Worm (Caenorhabditis elegans): ENCODE data around the gene sel-11.

sel-11 gene

ce11 chrV:11737333-11737732, 29.8 kb upstream of the sel-11 start:
- TF ChIP-seq snpc-4 (tag; optimal IDR thresholded peaks at IDR 0.05) (no peak), bed-3 (GFP tag; optimal IDR thresholded peaks at IDR 0.05) (no peak), unc-120 (tag; optimal IDR thresholded peaks at IDR 0.05; ENCODE audit: poor library complexity, severe bottlenecking) (no peak), M03D4.4 (tag; optimal IDR thresholded peaks at IDR 0.05) (no peak), ceh-39 (tag; optimal IDR thresholded peaks at IDR 0.05) (no peak), unc-39 (tag; optimal IDR thresholded peaks at IDR 0.05) (no peak), elt-3 (tag; optimal IDR thresholded peaks at IDR 0.05) (no peak), lsy-2 (tag; optimal IDR thresholded peaks at IDR 0.05) (no peak), tbx-8 (GFP tag; optimal IDR thresholded peaks at IDR 0.05) (no peak), ceh-43 (GFP tag; optimal IDR thresholded peaks at IDR 0.05) (no peak), ztf-11 (tag; optimal IDR thresholded peaks at IDR 0.05) (no peak), ceh-83 (GFP tag; optimal IDR thresholded peaks at IDR 0.05) (no peak), unc-62 (GFP tag; optimal IDR thresholded peaks at IDR 0.05) (no peak), flh-1 (GFP tag; optimal IDR thresholded peaks at IDR 0.05) (no peak), nhr-237 (tag; optimal IDR thresholded peaks at IDR 0.05) (no peak), blmp-1 (tag; optimal IDR thresholded peaks at IDR 0.05) (no peak), nhr-76 (tag; optimal IDR thresholded peaks at IDR 0.05) (no peak), mls-2 (tag; optimal IDR thresholded peaks at IDR 0.05) (no peak), nhr-12 (tag; optimal IDR thresholded peaks at IDR 0.05) (no peak), elt-1 (tag; optimal IDR thresholded peaks at IDR 0.05; ENCODE audit: borderline replicate concordance, insufficient read depth) (no peak)

- TF ChIP-seq lsy-2 (tag; optimal IDR thresholded peaks at IDR 0.05) (no peak), blmp-1 (tag; optimal IDR thresholded peaks at IDR 0.05) (no peak), ces-1 (GFP tag; optimal IDR thresholded peaks at IDR 0.05) (no peak), ceh-43 (GFP tag; optimal IDR thresholded peaks at IDR 0.05) (no peak), sptf-1 (tag; optimal IDR thresholded peaks at IDR 0.05) (no peak), hlh-1 (tag; optimal IDR thresholded peaks at IDR 0.05) (no peak), zip-8 (tag; optimal IDR thresholded peaks at IDR 0.05) (no peak), ztf-11 (tag; optimal IDR thresholded peaks at IDR 0.05) (no peak), nhr-237 (tag; optimal IDR thresholded peaks at IDR 0.05) (no peak), unc-62 (GFP tag; optimal IDR thresholded peaks at IDR 0.05) (no peak), lin-13 (tag; optimal IDR thresholded peaks at IDR 0.05) (no peak), elt-3 (tag; optimal IDR thresholded peaks at IDR 0.05) (no peak), elt-1 (tag; optimal IDR thresholded peaks at IDR 0.05; ENCODE audit: borderline replicate concordance, insufficient read depth) (no peak), ham-2 (GFP tag; optimal IDR thresholded peaks at IDR 0.05) (no peak)
Measured at ce11 chrV:11739820-11740219, 27.3 kb upstream of the sel-11 start, which contains the start of gene T04F3.1. T04F3.1 (plus strand) TSS chrV:11740065.

- TF ChIP-seq nhr-12 (tag; optimal IDR thresholded peaks at IDR 0.05) (no peak), ztf-11 (tag; optimal IDR thresholded peaks at IDR 0.05) (no peak), ceh-83 (GFP tag; optimal IDR thresholded peaks at IDR 0.05) (no peak), mep-1 (tag; optimal IDR thresholded peaks at IDR 0.05) (no peak), nhr-237 (tag; optimal IDR thresholded peaks at IDR 0.05) (no peak), nhr-28 (tag; optimal IDR thresholded peaks at IDR 0.05) (no peak), sem-2 (GFP tag; optimal IDR thresholded peaks at IDR 0.05) (no peak), ceh-39 (tag; optimal IDR thresholded peaks at IDR 0.05) (no peak), mab-5 (tag; optimal IDR thresholded peaks at IDR 0.05) (no peak), zip-8 (tag; optimal IDR thresholded peaks at IDR 0.05) (no peak), hlh-1 (tag; optimal IDR thresholded peaks at IDR 0.05) (no peak), bed-3 (GFP tag; optimal IDR thresholded peaks at IDR 0.05) (no peak)
Measured at ce11 chrV:11741078-11741477, 26.1 kb upstream of the sel-11 start.

- no peak for TF ChIP-seq ceh-83 (GFP tag; optimal IDR thresholded peaks at IDR 0.05)
- no peak for TF ChIP-seq drap-1 (GFP tag; optimal IDR thresholded peaks at IDR 0.05)
- no peak for TF ChIP-seq lin-13 (tag; optimal IDR thresholded peaks at IDR 0.05)
- no peak for TF ChIP-seq mls-2 (tag; optimal IDR thresholded peaks at IDR 0.05)
- no peak for TF ChIP-seq zip-8 (tag; optimal IDR thresholded peaks at IDR 0.05)
- TF ChIP-seq blmp-1 (tag; optimal IDR thresholded peaks at IDR 0.05) = no peak
- no peak for TF ChIP-seq ztf-11 (tag; optimal IDR thresholded peaks at IDR 0.05)
- TF ChIP-seq mab-5 (tag; optimal IDR thresholded peaks at IDR 0.05) = no peak
- no peak for TF ChIP-seq nhr-237 (tag; optimal IDR thresholded peaks at IDR 0.05)
- no peak for TF ChIP-seq sem-2 (GFP tag; optimal IDR thresholded peaks at IDR 0.05)
Measured at ce11 chrV:11751480-11751879, 15.6 kb upstream of the sel-11 start.

- TF ChIP-seq sptf-1 (tag; optimal IDR thresholded peaks at IDR 0.05) (no peak), nhr-237 (tag; optimal IDR thresholded peaks at IDR 0.05) (no peak), hlh-1 (tag; optimal IDR thresholded peaks at IDR 0.05) (no peak), sem-2 (GFP tag; optimal IDR thresholded peaks at IDR 0.05) (no peak), ces-1 (GFP tag; optimal IDR thresholded peaks at IDR 0.05) (no peak), lin-32 (GFP tag; optimal IDR thresholded peaks at IDR 0.05) (no peak), nhr-76 (tag; optimal IDR thresholded peaks at IDR 0.05) (no peak), tbx-8 (GFP tag; optimal IDR thresholded peaks at IDR 0.05) (no peak), flh-1 (GFP tag; optimal IDR thresholded peaks at IDR 0.05) (no peak), ceh-39 (tag; optimal IDR thresholded peaks at IDR 0.05) (no peak), cnd-1 (tag; optimal IDR thresholded peaks at IDR 0.05) (no peak), snpc-4 (tag; optimal IDR thresholded peaks at IDR 0.05) (no peak), elt-3 (tag; optimal IDR thresholded peaks at IDR 0.05) (no peak), unc-120 (tag; optimal IDR thresholded peaks at IDR 0.05; ENCODE audit: poor library complexity, severe bottlenecking) (no peak), ztf-11 (tag; optimal IDR thresholded peaks at IDR 0.05) (no peak), nhr-2 (tag; optimal IDR thresholded peaks at IDR 0.05) (no peak), mep-1 (tag; optimal IDR thresholded peaks at IDR 0.05) (no peak), ceh-43 (GFP tag; optimal IDR thresholded peaks at IDR 0.05) (no peak), M03D4.4 (tag; optimal IDR thresholded peaks at IDR 0.05) (no peak)
Measured at ce11 chrV:11755848-11756247, 11.3 kb upstream of the sel-11 start.

Data from whole organism, mixed stage, embryonic.